Worm (Caenorhabditis elegans): Measurements from ENCODE around the gene cyp-13A10.

ce11 chrII:9636300-9636699, 26.4 kb downstream of the cyp-13A10 start, which contains the start of gene ZK1307.7:
- TF ChIP-seq ama-1 (optimal IDR thresholded peaks at IDR 0.05) (no peak), hmg-4 (GFP tag; optimal IDR thresholded peaks at IDR 0.05) (no peak), ets-7 (tag; optimal IDR thresholded peaks at IDR 0.05) (no peak), tbx-37 (GFP tag; conservative IDR thresholded peaks at IDR 0.05) (no peak), aly-1 (tag; optimal IDR thresholded peaks at IDR 0.05) (no peak), ceh-13 (GFP tag; optimal IDR thresholded peaks at IDR 0.05) (no peak), scrt-1 (GFP tag; IDR thresholded peaks at IDR 0.05) (no peak), flt-1 (GFP tag; IDR thresholded peaks at IDR 0.05) (no peak), B0310.2 (tag; optimal IDR thresholded peaks at IDR 0.05) (no peak), sea-1 (GFP tag; conservative IDR thresholded peaks at IDR 0.05) (no peak), pes-1 (GFP tag; IDR thresholded peaks at IDR 0.05) (no peak), hnd-1 (tag; optimal IDR thresholded peaks at IDR 0.05) (no peak), hmbx-1 (tag; optimal IDR thresholded peaks at IDR 0.05) (no peak)

Measured in whole organism, early embryonic.